Worm (Caenorhabditis elegans) whole organism, late embryonic: ENCODE measurements around the gene C46F9.6.
"Not testable (repeated sequence)": the region's sequence is repeated elsewhere in the genome, so short reads cannot be mapped to it uniquely, and the experiment has no call there.

Experiments used
- ama-1 ChIP-seq: fragments of 150-350 bp; optimal IDR thresholded peaks from 2 replicates; lab custom pipeline; 2014
- ceh-19 ChIP-seq: fragments of 200-800 bp; sonication (Bioruptor generic); optimal IDR thresholded peaks from 2 replicates; lab custom pipeline; 2018; ENCODE audit warnings: mild to moderate bottlenecking, missing genetic modification characterization, missing compliant biosample characterization
- ceh-45 ChIP-seq: fragments of 200-800 bp; sonication (Bioruptor generic); IDR thresholded peaks from 2 replicates; pipeline ENCODE4 v1.3.6; 2022; ENCODE audit warnings: missing genetic modification reagents, missing genetic modification characterization, missing compliant biosample characterization
- ets-4 ChIP-seq: sonication (generic microtip); optimal IDR thresholded peaks from 2 replicates; lab custom pipeline; 2016; ENCODE audit warnings: missing genetic modification characterization, missing compliant biosample characterization
- nhr-11 ChIP-seq: fragments of 150-350 bp; optimal IDR thresholded peaks from 2 replicates; lab custom pipeline; 2014; ENCODE audit warnings: missing biosample characterization, missing genetic modification characterization
- sox-4 ChIP-seq: sonication (generic microtip); optimal IDR thresholded peaks from 2 replicates; lab custom pipeline; 2017; ENCODE audit warnings: mild to moderate bottlenecking, missing genetic modification characterization, inconsistent platforms, missing compliant biosample characterization
- tbx-2 ChIP-seq: sonication (generic microtip); optimal IDR thresholded peaks from 2 replicates; lab custom pipeline; 2016; ENCODE audit warnings: missing genetic modification characterization, missing compliant biosample characterization
- unc-86 ChIP-seq: sonication (generic microtip); optimal IDR thresholded peaks from 2 replicates; lab custom pipeline; 2016; ENCODE audit warnings: missing genetic modification characterization, missing compliant biosample characterization

DNA sequence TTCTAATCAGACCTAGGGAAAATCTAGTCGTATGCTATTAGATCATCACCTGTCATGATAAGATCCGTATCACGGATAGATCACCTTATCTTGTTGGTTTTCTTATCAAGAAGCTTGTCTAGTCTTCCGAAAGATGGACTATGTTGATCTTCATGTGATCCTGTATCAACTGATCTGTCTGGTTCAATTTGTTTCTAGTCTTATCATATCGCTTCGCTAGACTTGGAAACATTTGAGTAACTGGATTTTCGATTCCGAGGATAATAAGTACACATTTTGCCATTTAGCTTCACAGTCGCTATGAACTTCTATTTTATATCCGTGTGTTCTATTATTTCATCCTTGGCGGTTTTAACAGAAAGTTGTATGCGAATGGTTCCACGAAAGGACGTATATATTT, 50.4 kb downstream of the C46F9.6 start, which contains the start of gene ZK250.2:
- not testable (repeated sequence) for TF ChIP-seq ceh-45 (GFP tag; lab: Robert Waterston, UW); ama-1 (lab: Kevin White, UChicago); ets-4 (tag; lab: Kevin White, UChicago); tbx-2 (tag; lab: Kevin White, UChicago); nhr-11 (tag; lab: Kevin White, UChicago); unc-86 (tag; lab: Kevin White, UChicago); sox-4 (tag; lab: Kevin White, UChicago); ceh-19 (GFP tag; lab: Kevin White, UChicago)
